Fruit fly (Drosophila melanogaster) whole organism, embryonic: Measurements from ENCODE around the gene PNKP.

Experiments
- Aef1 ChIP-seq: fragments of 200-800 bp; sonication (Bioruptor generic); IDR thresholded peaks from 3 replicates; pipeline ENCODE4 v1.3.6; 2022; ENCODE audit warnings: missing biosample characterization, missing genetic modification characterization
- Antp ChIP-seq: fragments of 200-800 bp; sonication (Bioruptor generic); optimal IDR thresholded peaks from 3 replicates; lab custom pipeline; 2016; ENCODE audit warnings: missing biosample characterization, missing genetic modification characterization
- BEAF-32 ChIP-seq: fragments of 200-800 bp; sonication (Bioruptor generic); optimal IDR thresholded peaks from 3 replicates; lab custom pipeline; 2017; ENCODE audit warnings: missing biosample characterization, missing genetic modification characterization, mild to moderate bottlenecking, moderate library complexity, missing genetic modification reagents
- CG10267 ChIP-seq: fragments of 200-800 bp; sonication (Bioruptor generic); optimal IDR thresholded peaks from 2 replicates; lab custom pipeline; 2018; ENCODE audit warnings: missing biosample characterization, mild to moderate bottlenecking, missing genetic modification characterization, moderate library complexity
- CG13424 ChIP-seq: fragments of 200-800 bp; sonication (Bioruptor generic); optimal IDR thresholded peaks from 2 replicates; lab custom pipeline; 2019; ENCODE audit warnings: missing biosample characterization, mild to moderate bottlenecking, missing genetic modification characterization, moderate library complexity
- CG13775 ChIP-seq: fragments of 200-800 bp; sonication (Bioruptor generic); optimal IDR thresholded peaks from 3 replicates; lab custom pipeline; 2017; ENCODE audit warnings: missing biosample characterization, mild to moderate bottlenecking, missing genetic modification characterization
- CG14710 ChIP-seq: fragments of 200-800 bp; sonication (Bioruptor generic); optimal IDR thresholded peaks from 3 replicates; lab custom pipeline; 2019; ENCODE audit warnings: missing biosample characterization, mild to moderate bottlenecking, missing genetic modification characterization, moderate library complexity
- CG1792 ChIP-seq: fragments of 200-800 bp; sonication (Bioruptor generic); optimal IDR thresholded peaks from 2 replicates; lab custom pipeline; 2016; ENCODE audit warnings: missing biosample characterization, missing genetic modification characterization
- CG2120 ChIP-seq: fragments of 200-800 bp; sonication (Bioruptor generic); optimal IDR thresholded peaks from 3 replicates; lab custom pipeline; 2016; ENCODE audit warnings: missing biosample characterization, missing genetic modification characterization
- CG2129 ChIP-seq: fragments of 200-800 bp; sonication (Bioruptor generic); IDR thresholded peaks from 2 replicates; pipeline ENCODE4 v1.3.6; 2022; ENCODE audit warnings: missing biosample characterization, missing genetic modification characterization; ENCODE audit not compliant: partially characterized antibody
- CG30020 ChIP-seq: fragments of 200-800 bp; optimal IDR thresholded peaks from 2 replicates; lab custom pipeline; 2019; ENCODE audit warnings: missing biosample characterization, mild to moderate bottlenecking, missing genetic modification characterization, moderate library complexity
- CG32532 ChIP-seq: fragments of 200-800 bp; sonication (Bioruptor generic); IDR thresholded peaks from 2 replicates; pipeline ENCODE4 v1.3.6; 2022; ENCODE audit warnings: missing biosample characterization, missing genetic modification characterization
- CG3838 ChIP-seq: fragments of 200-800 bp; sonication (Bioruptor generic); optimal IDR thresholded peaks from 3 replicates; lab custom pipeline; 2016; ENCODE audit warnings: missing biosample characterization, missing genetic modification characterization
- CG3995 ChIP-seq: fragments of 200-800 bp; sonication (Bioruptor generic); optimal IDR thresholded peaks from 3 replicates; lab custom pipeline; 2016; ENCODE audit warnings: missing biosample characterization, missing genetic modification characterization
- CG4282 ChIP-seq: fragments of 200-800 bp; sonication (Bioruptor generic); optimal IDR thresholded peaks from 2 replicates; lab custom pipeline; 2016; ENCODE audit warnings: missing biosample characterization, missing genetic modification characterization
- CG6272 ChIP-seq: fragments of 200-800 bp; sonication (Bioruptor generic); IDR thresholded peaks from 2 replicates; pipeline ENCODE4 v1.3.6; 2022; ENCODE audit warnings: missing biosample characterization, missing genetic modification characterization
- CG6791 ChIP-seq: fragments of 200-800 bp; sonication (Bioruptor generic); IDR thresholded peaks from 3 replicates; pipeline ENCODE4 v1.3.6; 2022; ENCODE audit warnings: missing biosample characterization, missing genetic modification characterization; ENCODE audit not compliant: partially characterized antibody
- CG7556 ChIP-seq: fragments of 200-800 bp; sonication (Bioruptor generic); optimal IDR thresholded peaks from 2 replicates; lab custom pipeline; 2017; ENCODE audit warnings: missing biosample characterization, mild to moderate bottlenecking, missing genetic modification characterization
- CG9817 ChIP-seq: fragments of 200-800 bp; sonication (Bioruptor generic); optimal IDR thresholded peaks from 2 replicates; lab custom pipeline; 2018; ENCODE audit warnings: missing biosample characterization, mild to moderate bottlenecking, missing genetic modification characterization, moderate library complexity
- CG9932 ChIP-seq: fragments of 200-800 bp; sonication (Bioruptor generic); IDR thresholded peaks from 2 replicates; pipeline ENCODE4 v1.3.6; 2022; ENCODE audit warnings: missing biosample characterization, missing genetic modification characterization
- E2f2 ChIP-seq: fragments of 200-800 bp; sonication (Bioruptor generic); IDR thresholded peaks from 2 replicates; pipeline ENCODE4 v1.3.6; 2022; ENCODE audit warnings: missing biosample characterization, missing genetic modification characterization
- HLH3B ChIP-seq: fragments of 200-800 bp; sonication (Bioruptor generic); IDR thresholded peaks from 2 replicates; pipeline ENCODE4 v1.3.6; 2022; ENCODE audit warnings: missing biosample characterization, missing genetic modification characterization
- HLH4C ChIP-seq: fragments of 200-800 bp; sonication (Bioruptor generic); IDR thresholded peaks from 3 replicates; pipeline ENCODE4 v1.3.6; 2022; ENCODE audit warnings: missing biosample characterization, missing genetic modification characterization; ENCODE audit not compliant: partially characterized antibody
- HLHmδ ChIP-seq: fragments of 200-800 bp; sonication (Bioruptor generic); optimal IDR thresholded peaks from 2 replicates; lab custom pipeline; 2018; ENCODE audit warnings: missing biosample characterization, mild to moderate bottlenecking, missing genetic modification characterization, moderate library complexity
- Hr51 ChIP-seq, 2 experiments: fragments of 200-800 bp; sonication (Bioruptor generic); optimal IDR thresholded peaks; 2 replicates in 1 of 2; 3 replicates in 1 of 2; lab custom pipeline; 2016 to 2018; ENCODE audit warnings: missing biosample characterization in 2 of 2, missing genetic modification characterization in 2 of 2, mild to moderate bottlenecking in 1 of 2, moderate library complexity in 1 of 2
- Mad ChIP-seq: fragments of 200-800 bp; sonication (Bioruptor generic); optimal IDR thresholded peaks from 2 replicates; lab custom pipeline; 2016; ENCODE audit warnings: missing biosample characterization, missing genetic modification characterization
- Max ChIP-seq: fragments of 200-800 bp; sonication (Bioruptor generic); optimal IDR thresholded peaks from 2 replicates; lab custom pipeline; 2016; ENCODE audit warnings: missing biosample characterization, mild to moderate bottlenecking, missing genetic modification characterization
- NfI ChIP-seq: fragments of 200-800 bp; sonication (Bioruptor generic); optimal IDR thresholded peaks from 3 replicates; lab custom pipeline; 2018; ENCODE audit warnings: missing biosample characterization, mild to moderate bottlenecking, missing genetic modification characterization, moderate library complexity
- PHDP ChIP-seq: fragments of 200-800 bp; sonication (Bioruptor generic); optimal IDR thresholded peaks from 3 replicates; lab custom pipeline; 2018; ENCODE audit warnings: missing biosample characterization, mild to moderate bottlenecking, missing genetic modification characterization, moderate library complexity
- Rfx ChIP-seq: fragments of 200-800 bp; sonication (Bioruptor generic); IDR thresholded peaks from 2 replicates; pipeline ENCODE4 v1.3.6; 2022; ENCODE audit warnings: missing biosample characterization, missing genetic modification characterization
- Sin3A ChIP-seq: fragments of >200 bp; optimal IDR thresholded peaks from 2 replicates; lab custom pipeline; 2018
- Six4 ChIP-seq: fragments of 200-800 bp; sonication (Bioruptor generic); optimal IDR thresholded peaks from 2 replicates; lab custom pipeline; 2016; ENCODE audit warnings: missing biosample characterization, missing genetic modification characterization
- Xbp1 ChIP-seq: fragments of 200-800 bp; sonication (Bioruptor generic); optimal IDR thresholded peaks from 3 replicates; lab custom pipeline; 2016; ENCODE audit warnings: missing biosample characterization, mild to moderate bottlenecking, missing genetic modification characterization
- ab ChIP-seq: fragments of 200-800 bp; sonication (Bioruptor generic); optimal IDR thresholded peaks from 2 replicates; lab custom pipeline; 2016; ENCODE audit warnings: missing biosample characterization, missing genetic modification characterization
- al ChIP-seq: fragments of 200-800 bp; sonication (Bioruptor generic); IDR thresholded peaks from 2 replicates; pipeline ENCODE4 v1.3.6; 2022; ENCODE audit warnings: missing biosample characterization, missing genetic modification characterization
- caup ChIP-seq: fragments of 200-800 bp; sonication (Bioruptor generic); optimal IDR thresholded peaks from 3 replicates; lab custom pipeline; 2017; ENCODE audit warnings: missing biosample characterization, mild to moderate bottlenecking, missing genetic modification characterization, moderate library complexity; ENCODE audit not compliant: severe bottlenecking
- crol ChIP-seq: fragments of 200-800 bp; sonication (Bioruptor generic); IDR thresholded peaks from 2 replicates; pipeline ENCODE4 v1.3.6; 2022; ENCODE audit warnings: missing biosample characterization, missing genetic modification characterization
- ems ChIP-seq: fragments of 200-800 bp; sonication (Bioruptor generic); optimal IDR thresholded peaks from 3 replicates; lab custom pipeline; 2016; ENCODE audit warnings: missing biosample characterization, missing genetic modification characterization
- en ChIP-seq: fragments of 200-800 bp; sonication (Bioruptor generic); optimal IDR thresholded peaks from 2 replicates; lab custom pipeline; 2016; ENCODE audit warnings: missing biosample characterization, missing genetic modification characterization
- exex ChIP-seq: fragments of 200-800 bp; sonication (Bioruptor generic); optimal IDR thresholded peaks from 4 replicates; lab custom pipeline; 2018; ENCODE audit warnings: missing biosample characterization, mild to moderate bottlenecking, missing genetic modification characterization, moderate library complexity
- hth ChIP-seq: fragments of >200 bp; optimal IDR thresholded peaks from 2 replicates; lab custom pipeline; 2017; ENCODE audit warnings: inconsistent platforms
- insv ChIP-seq, 2 experiments: fragments of 200-800 bp; sonication (Bioruptor generic); optimal IDR thresholded peaks; 3 replicates each; lab custom pipeline; 2016 to 2018; ENCODE audit warnings: missing biosample characterization in 2 of 2, missing genetic modification characterization in 2 of 2
- mam ChIP-seq: fragments of 200-800 bp; sonication (Bioruptor generic); optimal IDR thresholded peaks from 3 replicates; lab custom pipeline; 2016; ENCODE audit warnings: missing biosample characterization, missing genetic modification characterization
- nerfin-1 ChIP-seq: fragments of 200-800 bp; sonication (Bioruptor generic); optimal IDR thresholded peaks from 3 replicates; lab custom pipeline; 2019; ENCODE audit warnings: missing biosample characterization, mild to moderate bottlenecking, missing genetic modification characterization, moderate library complexity
- nmo ChIP-seq: fragments of 200-800 bp; sonication (Bioruptor generic); optimal IDR thresholded peaks from 2 replicates; lab custom pipeline; 2018; ENCODE audit warnings: missing biosample characterization, mild to moderate bottlenecking, missing genetic modification characterization, moderate library complexity
- p53 ChIP-seq: fragments of 200-800 bp; sonication (Bioruptor generic); optimal IDR thresholded peaks from 2 replicates; lab custom pipeline; 2016; ENCODE audit warnings: missing biosample characterization, missing genetic modification characterization
- pfk ChIP-seq: fragments of 200-800 bp; sonication (Bioruptor generic); optimal IDR thresholded peaks from 2 replicates; lab custom pipeline; 2018; ENCODE audit warnings: missing biosample characterization, mild to moderate bottlenecking, missing genetic modification characterization, moderate library complexity
- sna ChIP-seq: fragments of 200-800 bp; sonication (Bioruptor generic); IDR thresholded peaks from 2 replicates; pipeline ENCODE4 v1.3.6; 2022; ENCODE audit warnings: missing biosample characterization, missing genetic modification characterization; ENCODE audit not compliant: partially characterized antibody
- so ChIP-seq: fragments of 200-800 bp; sonication (Bioruptor generic); IDR thresholded peaks from 3 replicates; pipeline ENCODE4 v1.3.6; 2022; ENCODE audit warnings: missing biosample characterization, missing genetic modification characterization
- tin ChIP-seq: fragments of 200-800 bp; sonication (Bioruptor generic); optimal IDR thresholded peaks from 3 replicates; lab custom pipeline; 2016; ENCODE audit warnings: missing biosample characterization, missing genetic modification characterization
- zfh2 ChIP-seq: fragments of 200-800 bp; sonication (Bioruptor generic); optimal IDR thresholded peaks from 2 replicates; lab custom pipeline; 2016; ENCODE audit warnings: missing biosample characterization, missing genetic modification characterization

PNKP gene

DNA sequence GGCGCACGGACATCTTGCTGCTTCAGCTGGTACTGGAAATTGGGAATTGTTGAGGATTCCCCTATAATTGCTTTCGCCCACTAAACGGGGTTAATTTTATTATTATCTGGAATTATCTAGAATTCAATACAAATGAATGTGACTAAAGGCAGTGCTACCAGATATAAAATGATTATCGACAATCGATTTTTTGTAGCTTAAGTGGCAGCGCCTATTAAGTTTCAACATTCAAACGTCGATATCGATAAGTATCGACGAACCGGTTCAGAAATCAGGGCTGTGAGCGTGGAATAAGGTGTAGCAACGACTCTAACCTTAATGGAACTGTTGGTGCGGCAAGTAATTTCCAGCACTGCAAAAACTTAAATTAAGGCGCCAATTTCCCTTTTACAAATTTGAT is 38.2 kb downstream of the PNKP start, which contains the start of gene Sgt1 (continued):
- TF ChIP-seq CG6272 (0 out of 2 replicates have a peak, but pooled peaks have one; percentile 28), p53 (peak; percentile 22), NfI (GFP tag; lab: Kevin White, UChicago) (peak; percentile 61), Hr51 (GFP tag; optimal IDR thresholded peaks at IDR 0.05; lab: Kevin White, UChicago) (peak in 1 of 2 experiments; percentile 17), CG3995 (GFP tag; lab: Kevin White, UChicago) (peak; percentile 43), PHDP (tag; lab: Kevin White, UChicago) (peak; percentile 6), CG2120 (peak; percentile 77), Antp (peak; percentile 65), crol (no peak), E2f2 (GFP tag; lab: Robert Waterston, UW) (peak; percentile 100), pfk (GFP tag; lab: Kevin White, UChicago) (no peak), HLH3B (no peak), insv (GFP tag; optimal IDR thresholded peaks at IDR 0.05; lab: Kevin White, UChicago) (peak in 1 of 2 experiments; percentile 64), ab (peak; percentile 10), CG13775 (GFP tag; lab: Kevin White, UChicago) (no peak), CG2129 (GFP tag; lab: Robert Waterston, UW) (peak; percentile 33; the same call in 1 of the 2 replicates), nerfin-1 (no peak), CG32532 (GFP tag; lab: Robert Waterston, UW) (0 out of 2 replicates have a peak, but pooled peaks have one; percentile 4), exex (peak; percentile 73), CG14710 (tag; lab: Kevin White, UChicago) (peak; percentile 69), Max (GFP tag; lab: Kevin White, UChicago) (peak; percentile 34), CG9817 (tag; lab: Kevin White, UChicago) (peak; percentile 38), CG10267 (peak; percentile 98), zfh2 (GFP tag; lab: Kevin White, UChicago) (peak; percentile 79), mam (GFP tag; lab: Kevin White, UChicago) (peak; percentile 73), Sin3A (lab: Kevin White, UChicago) (peak; percentile 67), HLH4C (GFP tag; lab: Robert Waterston, UW) (peak; percentile 91), Xbp1 (GFP tag; lab: Kevin White, UChicago) (peak; percentile 48), hth (lab: Kevin White, UChicago) (no peak), so (GFP tag; lab: Robert Waterston, UW) (0 out of 3 replicates have a peak, but pooled peaks have one; percentile 24), CG9932 (peak; percentile 78), ems (peak; percentile 24), Mad (peak; percentile 34), caup (GFP tag; lab: Kevin White, UChicago) (peak; percentile 16), en (GFP tag; lab: Kevin White, UChicago) (no peak), nmo (GFP tag; lab: Kevin White, UChicago) (peak; percentile 66), CG30020 (peak; percentile 45), CG1792 (GFP tag; lab: Kevin White, UChicago) (peak; percentile 57), Rfx (GFP tag; lab: Robert Waterston, UW) (peak; percentile 74), sna (GFP tag; lab: Robert Waterston, UW) (peak; percentile 81), Aef1 (0 out of 3 replicates have a peak, but pooled peaks have one; percentile 25), CG7556 (no peak), CG13424 (peak; percentile 4), BEAF-32 (GFP tag; lab: Kevin White, UChicago) (peak; percentile 78), CG6791 (GFP tag; lab: Robert Waterston, UW) (peak; percentile 86), CG4282 (GFP tag; lab: Kevin White, UChicago) (peak; percentile 14), al (GFP tag; lab: Robert Waterston, UW) (no peak), tin (GFP tag; lab: Kevin White, UChicago) (peak; percentile 23), Six4 (GFP tag; lab: Kevin White, UChicago) (peak; percentile 6), HLHmδ (no peak), CG3838 (GFP tag; lab: Kevin White, UChicago) (no peak)
